Fruit fly (Drosophila melanogaster) whole organism, embryonic: Measurements from ENCODE around the gene CG13075.

Source experiments
- Awh ChIP-seq: fragments of 200-800 bp; sonication (Bioruptor generic); IDR thresholded peaks from 2 replicates; pipeline ENCODE4, ENCODE4 v1.3.6; 2022; ENCODE audit warnings: missing biosample characterization, missing genetic modification characterization
- Bteb2 ChIP-seq: fragments of 200-800 bp; sonication (Bioruptor generic); optimal IDR thresholded peaks from 2 replicates; lab custom pipeline; 2016; ENCODE audit warnings: missing biosample characterization, missing genetic modification characterization
- CG11093 ChIP-seq: fragments of 200-800 bp; sonication (Bioruptor generic); IDR thresholded peaks from 3 replicates; pipeline ENCODE4 v1.3.6; 2022; ENCODE audit warnings: missing biosample characterization, missing genetic modification characterization
- CG12236 ChIP-seq: fragments of 200-800 bp; sonication (Bioruptor generic); optimal IDR thresholded peaks from 2 replicates; lab custom pipeline; 2016; ENCODE audit warnings: missing biosample characterization, missing genetic modification characterization
- CG13123 ChIP-seq: fragments of 200-800 bp; sonication (Bioruptor generic); optimal IDR thresholded peaks from 2 replicates; lab custom pipeline; 2016; ENCODE audit warnings: missing biosample characterization, missing genetic modification characterization
- CG13296 ChIP-seq: fragments of 200-800 bp; sonication (Bioruptor generic); optimal IDR thresholded peaks from 3 replicates; lab custom pipeline; 2018; ENCODE audit warnings: missing biosample characterization, mild to moderate bottlenecking, missing genetic modification characterization
- CG13775 ChIP-seq: fragments of 200-800 bp; sonication (Bioruptor generic); optimal IDR thresholded peaks from 3 replicates; lab custom pipeline; 2017; ENCODE audit warnings: missing biosample characterization, mild to moderate bottlenecking, missing genetic modification characterization
- CG15073 ChIP-seq: fragments of 200-800 bp; sonication (Bioruptor generic); optimal IDR thresholded peaks from 2 replicates; lab custom pipeline; 2016; ENCODE audit warnings: missing biosample characterization, missing genetic modification characterization
- CG15696 ChIP-seq: fragments of 200-800 bp; sonication (Bioruptor generic); optimal IDR thresholded peaks from 2 replicates; lab custom pipeline; 2019; ENCODE audit warnings: missing biosample characterization, mild to moderate bottlenecking, missing genetic modification characterization, moderate library complexity
- CG16815 ChIP-seq: fragments of 200-800 bp; sonication (Bioruptor generic); optimal IDR thresholded peaks from 3 replicates; lab custom pipeline; 2017; ENCODE audit warnings: missing biosample characterization, mild to moderate bottlenecking, missing genetic modification characterization
- CG18262 ChIP-seq: fragments of 200-800 bp; optimal IDR thresholded peaks from 3 replicates; lab custom pipeline; 2019; ENCODE audit warnings: missing biosample characterization, mild to moderate bottlenecking, missing genetic modification characterization, moderate library complexity
- CG2875 ChIP-seq: fragments of 200-800 bp; sonication (Bioruptor generic); optimal IDR thresholded peaks from 2 replicates; lab custom pipeline; 2017; ENCODE audit warnings: missing biosample characterization, mild to moderate bottlenecking, missing genetic modification characterization, missing genetic modification reagents
- CG2889 ChIP-seq: fragments of 200-800 bp; sonication (Bioruptor generic); IDR thresholded peaks from 3 replicates; pipeline ENCODE4 v1.3.6; 2022; ENCODE audit warnings: missing biosample characterization, missing genetic modification characterization
- CG34422 ChIP-seq: fragments of 200-800 bp; sonication (Bioruptor generic); IDR thresholded peaks from 3 replicates; pipeline ENCODE4 v1.3.6; 2022; ENCODE audit warnings: missing biosample characterization, missing genetic modification characterization
- CG4282 ChIP-seq: fragments of 200-800 bp; sonication (Bioruptor generic); optimal IDR thresholded peaks from 2 replicates; lab custom pipeline; 2016; ENCODE audit warnings: missing biosample characterization, missing genetic modification characterization
- CG6654 ChIP-seq: fragments of 200-800 bp; sonication (Bioruptor generic); optimal IDR thresholded peaks from 2 replicates; lab custom pipeline; 2017; ENCODE audit warnings: missing biosample characterization, mild to moderate bottlenecking, missing genetic modification characterization
- CG7745 ChIP-seq: fragments of 200-800 bp; sonication (Bioruptor generic); optimal IDR thresholded peaks from 2 replicates; lab custom pipeline; 2018; ENCODE audit warnings: missing biosample characterization, mild to moderate bottlenecking, missing genetic modification characterization, moderate library complexity
- CG8359 ChIP-seq: fragments of 200-800 bp; sonication (Bioruptor generic); optimal IDR thresholded peaks from 2 replicates; lab custom pipeline; 2017; ENCODE audit warnings: missing biosample characterization, mild to moderate bottlenecking, missing genetic modification characterization, borderline replicate concordance
- D19B ChIP-seq: fragments of 200-800 bp; sonication (Bioruptor generic); optimal IDR thresholded peaks from 2 replicates; lab custom pipeline; 2017; ENCODE audit warnings: missing biosample characterization, mild to moderate bottlenecking, missing genetic modification characterization
- Deaf1 ChIP-seq: fragments of 200-800 bp; optimal IDR thresholded peaks from 3 replicates; lab custom pipeline; 2019; ENCODE audit warnings: missing biosample characterization, mild to moderate bottlenecking, missing genetic modification characterization, moderate library complexity
- Dip3 ChIP-seq: fragments of 200-800 bp; sonication (Bioruptor generic); optimal IDR thresholded peaks from 3 replicates; lab custom pipeline; 2016; ENCODE audit warnings: missing biosample characterization, missing genetic modification characterization
- GATAe ChIP-seq: fragments of 200-800 bp; sonication (Bioruptor generic); conservative IDR thresholded peaks from 2 replicates; pipeline ENCODE4 v1.3.6; 2022; ENCODE audit warnings: missing biosample characterization, missing genetic modification characterization
- HmgZ ChIP-seq: fragments of 200-800 bp; sonication (Bioruptor generic); optimal IDR thresholded peaks from 2 replicates; lab custom pipeline; 2018; ENCODE audit warnings: missing biosample characterization, mild to moderate bottlenecking, missing genetic modification characterization
- MBD-R2 ChIP-seq: fragments of 200-800 bp; sonication (Bioruptor generic); IDR thresholded peaks from 2 replicates; pipeline ENCODE4 v1.3.6; 2022; ENCODE audit warnings: missing biosample characterization, missing genetic modification characterization
- Nf-YB ChIP-seq: fragments of 200-800 bp; sonication (Bioruptor generic); optimal IDR thresholded peaks from 3 replicates; lab custom pipeline; 2019; ENCODE audit warnings: missing biosample characterization, mild to moderate bottlenecking, missing genetic modification characterization, moderate library complexity
- Pdp1 ChIP-seq, 2 experiments: fragments of 200-800 bp; sonication (Bioruptor generic); optimal IDR thresholded peaks; 3 replicates each; lab custom pipeline; 2016; ENCODE audit warnings: missing biosample characterization in 2 of 2, missing genetic modification characterization in 2 of 2, mild to moderate bottlenecking in 1 of 2, moderate library complexity in 1 of 2
- Ptx1 ChIP-seq: fragments of 200-800 bp; sonication (Bioruptor generic); IDR thresholded peaks from 2 replicates; pipeline ENCODE4 v1.3.6; 2022; ENCODE audit warnings: missing biosample characterization, missing genetic modification characterization
- YL-1 ChIP-seq: fragments of 200-800 bp; sonication (Bioruptor generic); optimal IDR thresholded peaks from 3 replicates; lab custom pipeline; 2017; ENCODE audit warnings: missing biosample characterization, mild to moderate bottlenecking, missing genetic modification characterization
- cato ChIP-seq: fragments of 200-800 bp; sonication (Bioruptor generic); optimal IDR thresholded peaks from 2 replicates; lab custom pipeline; 2016; ENCODE audit warnings: missing biosample characterization, missing genetic modification characterization, borderline replicate concordance
- cwo ChIP-seq: fragments of 200-800 bp; sonication (Bioruptor generic); optimal IDR thresholded peaks from 3 replicates; lab custom pipeline; 2017; ENCODE audit warnings: missing biosample characterization, missing genetic modification characterization, mild to moderate bottlenecking, moderate library complexity, missing genetic modification reagents
- dati ChIP-seq: fragments of 200-800 bp; sonication (Bioruptor generic); IDR thresholded peaks from 2 replicates; pipeline ENCODE4 v1.3.6; 2022; ENCODE audit warnings: missing biosample characterization, missing genetic modification characterization
- ewg ChIP-seq: fragments of 200-800 bp; sonication (Bioruptor generic); optimal IDR thresholded peaks from 3 replicates; lab custom pipeline; 2017; ENCODE audit warnings: mild to moderate bottlenecking, missing biosample characterization, missing genetic modification reagents, missing genetic modification characterization
- eyg ChIP-seq: fragments of 200-800 bp; sonication (Bioruptor generic); optimal IDR thresholded peaks from 3 replicates; lab custom pipeline; 2016; ENCODE audit warnings: missing biosample characterization, missing genetic modification characterization
- fd102C ChIP-seq: fragments of 200-800 bp; sonication (Bioruptor generic); optimal IDR thresholded peaks from 2 replicates; lab custom pipeline; 2018; ENCODE audit warnings: missing biosample characterization, mild to moderate bottlenecking, missing genetic modification characterization, moderate library complexity
- ftz-f1 ChIP-seq: fragments of 200-800 bp; sonication (Bioruptor generic); optimal IDR thresholded peaks from 2 replicates; lab custom pipeline; 2016; ENCODE audit warnings: missing biosample characterization, missing genetic modification characterization
- gfzf ChIP-seq: fragments of 200-800 bp; sonication (Bioruptor generic); optimal IDR thresholded peaks from 2 replicates; lab custom pipeline; 2016; ENCODE audit warnings: missing biosample characterization, mild to moderate bottlenecking, missing genetic modification characterization, moderate library complexity
- gsb ChIP-seq: fragments of 200-800 bp; sonication (Bioruptor generic); IDR thresholded peaks from 2 replicates; pipeline ENCODE4 v1.3.6; 2022; ENCODE audit warnings: missing biosample characterization, missing genetic modification characterization
- gt ChIP-seq: fragments of 200-800 bp; sonication (Bioruptor generic); IDR thresholded peaks from 2 replicates; pipeline ENCODE4 v1.3.6; 2022; ENCODE audit warnings: missing biosample characterization, missing genetic modification characterization
- ham ChIP-seq: fragments of 200-800 bp; sonication (Bioruptor generic); IDR thresholded peaks from 2 replicates; pipeline ENCODE4 v1.3.6; 2022; ENCODE audit warnings: missing biosample characterization, missing genetic modification characterization
- hth ChIP-seq: fragments of >200 bp; optimal IDR thresholded peaks from 2 replicates; lab custom pipeline; 2017; ENCODE audit warnings: inconsistent platforms
- mirr ChIP-seq: fragments of 200-800 bp; sonication (Bioruptor generic); optimal IDR thresholded peaks from 3 replicates; lab custom pipeline; 2018; ENCODE audit warnings: missing biosample characterization, mild to moderate bottlenecking, missing genetic modification characterization
- nmo ChIP-seq: fragments of 200-800 bp; sonication (Bioruptor generic); optimal IDR thresholded peaks from 2 replicates; lab custom pipeline; 2018; ENCODE audit warnings: missing biosample characterization, mild to moderate bottlenecking, missing genetic modification characterization, moderate library complexity
- pb ChIP-seq: fragments of 200-800 bp; sonication (Bioruptor generic); optimal IDR thresholded peaks from 3 replicates; lab custom pipeline; 2016; ENCODE audit warnings: missing biosample characterization, missing genetic modification characterization
- pros ChIP-seq: fragments of 200-800 bp; sonication (Bioruptor generic); optimal IDR thresholded peaks from 3 replicates; lab custom pipeline; 2019; ENCODE audit warnings: missing biosample characterization, mild to moderate bottlenecking, missing genetic modification characterization, moderate library complexity
- sc ChIP-seq, 3 experiments: fragments of >200 bp in 2 of 3; fragments of 200-800 bp in 1 of 3; sonication (Bioruptor generic) in 1 of 3; optimal IDR thresholded peaks; 2 replicates in 2 of 3; 3 replicates in 1 of 3; lab custom pipeline; 2017; ENCODE audit warnings: mild to moderate bottlenecking in 1 of 3, missing biosample characterization in 1 of 3, missing genetic modification characterization in 1 of 3, missing genetic modification reagents in 1 of 3
- seq ChIP-seq: fragments of 200-800 bp; sonication (Bioruptor generic); IDR thresholded peaks from 2 replicates; pipeline ENCODE4 v1.3.6; 2022; ENCODE audit warnings: missing biosample characterization, missing genetic modification characterization
- sim ChIP-seq: fragments of 200-800 bp; sonication (Bioruptor generic); IDR thresholded peaks from 2 replicates; pipeline ENCODE4 v1.3.6; 2022; ENCODE audit warnings: missing biosample characterization, missing genetic modification characterization
- sna ChIP-seq: fragments of 200-800 bp; sonication (Bioruptor generic); IDR thresholded peaks from 2 replicates; pipeline ENCODE4 v1.3.6; 2022; ENCODE audit warnings: missing biosample characterization, missing genetic modification characterization; ENCODE audit not compliant: partially characterized antibody
- unpg ChIP-seq: fragments of 200-800 bp; sonication (Bioruptor generic); optimal IDR thresholded peaks from 3 replicates; lab custom pipeline; 2018; ENCODE audit warnings: missing biosample characterization, mild to moderate bottlenecking, missing genetic modification characterization, moderate library complexity

CG13075 gene

DNA sequence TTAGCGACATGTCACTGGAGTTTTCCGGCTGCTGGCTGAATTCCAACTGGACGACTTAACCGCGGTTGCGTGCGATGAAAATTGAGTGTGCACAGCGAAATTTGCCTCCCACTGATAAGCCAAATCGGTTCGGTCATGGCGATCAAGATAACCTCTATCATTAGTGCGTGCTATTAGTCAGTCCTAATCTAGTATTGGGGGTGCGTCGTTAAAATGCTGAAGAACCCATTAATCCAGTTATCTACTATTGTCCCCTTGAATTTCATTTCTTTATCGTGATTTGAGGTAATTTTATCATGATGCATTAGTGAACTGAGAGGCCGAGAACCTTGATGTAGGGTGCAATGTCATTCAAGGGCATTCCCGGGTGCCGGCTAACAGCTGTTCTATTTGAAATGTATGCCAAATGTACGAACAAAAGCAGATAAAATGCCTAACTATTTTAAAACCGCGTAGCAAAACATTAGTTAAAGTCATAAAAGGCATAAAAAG lies 44.7 kb downstream of the CG13075 start, which contains the start of gene Pgm1 (continued):
- TF ChIP-seq D19B (GFP tag; lab: Kevin White, UChicago) (peak; percentile 74), eyg (peak; percentile 71), ham (GFP tag; lab: Robert Waterston, UW) (no peak), Pdp1 (GFP tag; optimal IDR thresholded peaks at IDR 0.05; lab: Kevin White, UChicago) (peak; percentile 85 to 87), cato (peak; percentile 52), pb (peak; percentile 93), CG8359 (GFP tag; lab: Kevin White, UChicago) (peak; percentile 37), CG16815 (peak; percentile 70), CG2889 (GFP tag; lab: Robert Waterston, UW) (peak; percentile 69; the same call in 2 of the 3 replicates), Dip3 (GFP tag; lab: Kevin White, UChicago) (peak; percentile 84), sc (optimal IDR thresholded peaks at IDR 0.05; lab: Kevin White, UChicago) (no peak), sc (GFP tag; optimal IDR thresholded peaks at IDR 0.05; lab: Kevin White, UChicago) (peak; percentile 50), ftz-f1 (GFP tag; lab: Kevin White, UChicago) (peak; percentile 94), nmo (GFP tag; lab: Kevin White, UChicago) (peak; percentile 82), seq (peak; percentile 70), pros (GFP tag; lab: Kevin White, UChicago) (peak; percentile 33), dati (GFP tag; lab: Robert Waterston, UW) (0 out of 2 replicates have a peak, but pooled peaks have one; percentile 34), HmgZ (tag; lab: Kevin White, UChicago) (peak; percentile 91), Nf-YB (peak; percentile 65), CG15073 (GFP tag; lab: Kevin White, UChicago) (no peak), YL-1 (GFP tag; lab: Kevin White, UChicago) (peak; percentile 61), CG7745 (tag; lab: Kevin White, UChicago) (no peak), Deaf1 (tag; lab: Kevin White, UChicago) (no peak), GATAe (GFP tag; lab: Robert Waterston, UW) (peak; percentile 89), hth (no peak), CG15696 (tag; lab: Kevin White, UChicago) (peak; percentile 41), gfzf (GFP tag; lab: Kevin White, UChicago) (no peak), Bteb2 (GFP tag; lab: Kevin White, UChicago) (peak; percentile 90), gt (GFP tag; lab: Robert Waterston, UW) (no peak), CG11093 (GFP tag; lab: Robert Waterston, UW) (peak; percentile 36; the same call in 2 of the 3 replicates), mirr (GFP tag; lab: Kevin White, UChicago) (peak; percentile 97), CG13775 (GFP tag; lab: Kevin White, UChicago) (peak; percentile 67), cwo (GFP tag; lab: Kevin White, UChicago) (peak; percentile 82), CG6654 (peak; percentile 50), gsb (GFP tag; lab: Robert Waterston, UW) (peak; percentile 50; the same call in 1 of the 2 replicates), ewg (GFP tag; lab: Kevin White, UChicago) (peak; percentile 44), MBD-R2 (peak; percentile 64; the same call in 1 of the 2 replicates), CG18262 (peak; percentile 76), Awh (GFP tag; lab: Robert Waterston, UW) (peak; percentile 75), unpg (no peak), CG2875 (GFP tag; lab: Kevin White, UChicago) (peak; percentile 69), Ptx1 (GFP tag; lab: Robert Waterston, UW) (peak; percentile 82), CG4282 (GFP tag; lab: Kevin White, UChicago) (peak; percentile 87), CG13123 (peak; percentile 73), fd102C (GFP tag; lab: Kevin White, UChicago) (peak; percentile 38), CG34422 (GFP tag; lab: Robert Waterston, UW) (peak; percentile 61), sna (0 out of 2 replicates have a peak, but pooled peaks have one; percentile 40), sim (GFP tag; lab: Robert Waterston, UW) (peak; percentile 39; the same call in 1 of the 2 replicates), CG13296 (GFP tag; lab: Kevin White, UChicago) (peak; percentile 86), CG12236 (GFP tag; lab: Kevin White, UChicago) (peak; percentile 81)
